Worm (Caenorhabditis elegans): Measurements from ENCODE around the gene T15B7.1.

Gene T15B7.1

DNA sequence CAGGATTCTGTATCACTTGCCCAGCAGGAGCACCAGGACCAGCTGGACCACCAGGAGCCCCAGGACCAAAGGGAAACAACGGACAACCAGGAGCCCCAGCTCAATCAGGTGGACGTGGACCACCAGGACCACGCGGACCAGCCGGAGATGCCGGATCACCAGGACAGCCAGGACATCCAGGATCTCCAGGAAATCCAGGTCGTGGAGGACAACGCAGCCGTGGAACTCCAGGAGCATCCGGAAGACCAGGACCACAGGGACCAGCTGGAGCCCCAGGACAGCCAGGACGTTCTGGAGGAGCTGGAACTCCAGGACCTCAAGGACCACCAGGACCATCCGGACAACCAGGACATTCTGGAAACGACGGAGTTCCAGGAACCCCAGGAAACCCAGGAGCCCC lies 6.5 kb upstream of the T15B7.1 start:
- TF ChIP-seq mep-1 (tag; optimal IDR thresholded peaks at IDR 0.05) (no peak), ceh-39 (tag; optimal IDR thresholded peaks at IDR 0.05) (no peak), nhr-12 (tag; optimal IDR thresholded peaks at IDR 0.05) (no peak), hlh-1 (tag; optimal IDR thresholded peaks at IDR 0.05) (no peak), ces-1 (GFP tag; optimal IDR thresholded peaks at IDR 0.05) (no peak), mab-5 (tag; optimal IDR thresholded peaks at IDR 0.05) (no peak), unc-39 (tag; optimal IDR thresholded peaks at IDR 0.05) (no peak), bed-3 (GFP tag; optimal IDR thresholded peaks at IDR 0.05) (no peak), elt-1 (tag; optimal IDR thresholded peaks at IDR 0.05; ENCODE audit: borderline replicate concordance, insufficient read depth) (no peak), drap-1 (GFP tag; optimal IDR thresholded peaks at IDR 0.05) (no peak), blmp-1 (tag; optimal IDR thresholded peaks at IDR 0.05) (no peak), sem-2 (GFP tag; optimal IDR thresholded peaks at IDR 0.05) (no peak), nhr-2 (tag; optimal IDR thresholded peaks at IDR 0.05) (no peak), cnd-1 (tag; optimal IDR thresholded peaks at IDR 0.05) (no peak), snpc-4 (tag; optimal IDR thresholded peaks at IDR 0.05) (no peak), ham-2 (GFP tag; optimal IDR thresholded peaks at IDR 0.05) (no peak)

DNA sequence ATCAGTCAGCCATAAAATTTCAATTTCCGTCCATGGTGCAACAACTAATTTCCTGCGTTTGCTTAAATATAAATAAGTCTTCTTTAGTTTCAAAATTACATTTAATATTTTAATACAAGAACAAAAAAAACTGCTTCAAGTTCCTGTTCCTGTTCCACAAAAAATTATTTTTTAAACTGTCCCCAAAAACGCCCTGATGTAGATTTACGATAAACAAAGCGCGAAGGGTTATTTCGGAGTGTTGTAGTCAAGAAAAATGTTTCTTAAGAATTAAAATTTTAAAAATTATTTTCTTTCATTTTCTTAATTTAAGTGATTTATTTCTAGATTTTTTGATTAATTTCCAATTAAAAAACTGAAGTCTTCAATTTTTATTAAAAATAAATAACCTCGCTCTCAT lies 3.9 kb upstream of the T15B7.1 start, which contains the start of gene T15B7.15:
T15B7.15 (minus strand) TSS at position 67 of the 400 bp plus-strand sequence.
- TF ChIP-seq nhr-76 (tag; optimal IDR thresholded peaks at IDR 0.05) (no peak), cnd-1 (tag; optimal IDR thresholded peaks at IDR 0.05) (no peak), blmp-1 (tag; optimal IDR thresholded peaks at IDR 0.05) (no peak), nhr-2 (tag; optimal IDR thresholded peaks at IDR 0.05) (no peak), unc-120 (tag; optimal IDR thresholded peaks at IDR 0.05; ENCODE audit: poor library complexity, severe bottlenecking) (no peak), unc-62 (GFP tag; optimal IDR thresholded peaks at IDR 0.05) (no peak), mep-1 (tag; optimal IDR thresholded peaks at IDR 0.05) (no peak)

DNA sequence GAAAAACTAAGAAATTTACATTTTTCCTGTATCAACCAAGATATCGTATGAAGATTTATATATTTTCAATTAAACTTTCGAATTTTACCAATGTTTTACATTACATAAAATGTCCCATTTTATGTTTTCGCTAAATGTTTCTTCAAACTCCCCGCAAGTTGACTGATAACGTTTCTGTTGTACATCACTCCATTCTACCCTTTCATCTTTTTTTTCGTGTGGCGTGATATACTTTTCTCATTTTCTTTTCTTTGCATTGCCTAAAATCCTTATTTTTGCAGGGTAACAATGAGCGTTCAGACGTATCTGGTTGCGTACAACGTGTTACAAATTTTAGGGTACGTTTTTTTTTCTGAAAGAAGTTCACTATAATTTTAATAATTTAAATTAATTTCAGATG lies 3.5 kb upstream of the T15B7.1 start, which contains the start of gene hpo-8:
hpo-8 (plus strand) TSS at position 282 of the 400 bp plus-strand sequence.
- TF ChIP-seq elt-1 (tag; optimal IDR thresholded peaks at IDR 0.05; ENCODE audit: borderline replicate concordance, insufficient read depth) (no peak), zip-8 (tag; optimal IDR thresholded peaks at IDR 0.05) (no peak), flh-1 (GFP tag; optimal IDR thresholded peaks at IDR 0.05) (no peak), nhr-76 (tag; optimal IDR thresholded peaks at IDR 0.05) (no peak), unc-62 (GFP tag; optimal IDR thresholded peaks at IDR 0.05) (no peak), lin-32 (GFP tag; optimal IDR thresholded peaks at IDR 0.05) (no peak), ztf-11 (tag; optimal IDR thresholded peaks at IDR 0.05) (no peak), unc-120 (tag; optimal IDR thresholded peaks at IDR 0.05; ENCODE audit: poor library complexity, severe bottlenecking) (no peak)

DNA sequence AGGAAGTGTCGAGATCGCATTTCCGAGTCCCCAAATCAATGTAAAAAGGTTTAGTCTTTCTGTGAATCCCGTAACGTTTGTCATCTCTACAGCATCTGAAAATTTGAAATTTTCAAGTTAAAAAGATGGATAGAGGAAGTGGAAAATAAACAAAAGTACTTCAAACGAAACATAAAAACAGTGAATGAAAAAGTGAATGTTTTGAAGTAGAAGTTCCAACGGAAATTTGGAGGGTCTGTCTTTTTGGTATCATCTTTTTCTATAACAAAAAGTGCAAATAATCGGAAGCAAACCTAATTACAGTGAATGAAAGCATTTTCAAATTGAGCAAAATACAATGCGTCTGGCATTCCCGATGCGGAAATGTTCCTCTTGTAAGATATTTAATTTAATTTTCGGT lies 4.0 kb downstream of the T15B7.1 start, which contains the start of gene lgc-54:
lgc-54 (minus strand) TSS at position 101 of the 400 bp plus-strand sequence.
- TF ChIP-seq nhr-2 (tag; optimal IDR thresholded peaks at IDR 0.05), result no peak
- TF ChIP-seq elt-1 (tag; optimal IDR thresholded peaks at IDR 0.05; ENCODE audit: borderline replicate concordance, insufficient read depth), result no peak
- TF ChIP-seq lsy-2 (tag; optimal IDR thresholded peaks at IDR 0.05), result no peak
- TF ChIP-seq flh-1 (GFP tag; optimal IDR thresholded peaks at IDR 0.05), result no peak
- no peak for TF ChIP-seq lin-32 (GFP tag; optimal IDR thresholded peaks at IDR 0.05)
- TF ChIP-seq sptf-1 (tag; optimal IDR thresholded peaks at IDR 0.05), result no peak
- TF ChIP-seq ces-1 (GFP tag; optimal IDR thresholded peaks at IDR 0.05), result no peak
- no peak for TF ChIP-seq tbx-8 (GFP tag; optimal IDR thresholded peaks at IDR 0.05)

DNA sequence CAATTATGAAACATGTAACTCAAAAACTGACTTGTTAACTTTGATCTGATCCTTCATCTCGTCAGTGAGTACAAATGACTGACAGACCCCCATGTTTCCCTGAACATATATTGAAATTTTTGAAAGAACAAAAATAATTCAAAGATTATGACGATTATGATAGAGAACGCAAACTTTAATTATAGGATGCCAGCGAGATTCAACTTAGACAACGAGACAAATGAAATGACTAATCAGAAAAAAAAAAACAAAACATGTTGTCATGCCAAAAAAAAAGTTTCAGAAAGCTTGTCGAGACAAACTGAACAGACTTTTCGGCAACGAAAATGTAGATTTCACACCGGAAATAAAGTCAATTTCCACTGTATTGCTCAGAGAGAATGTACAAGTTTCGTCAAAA lies 12.2 kb downstream of the T15B7.1 start, which contains the start of gene gpa-10:
gpa-10 (minus strand) TSS at position 101 of the 400 bp plus-strand sequence.
- no peak for TF ChIP-seq sem-2 (GFP tag; optimal IDR thresholded peaks at IDR 0.05)

DNA sequence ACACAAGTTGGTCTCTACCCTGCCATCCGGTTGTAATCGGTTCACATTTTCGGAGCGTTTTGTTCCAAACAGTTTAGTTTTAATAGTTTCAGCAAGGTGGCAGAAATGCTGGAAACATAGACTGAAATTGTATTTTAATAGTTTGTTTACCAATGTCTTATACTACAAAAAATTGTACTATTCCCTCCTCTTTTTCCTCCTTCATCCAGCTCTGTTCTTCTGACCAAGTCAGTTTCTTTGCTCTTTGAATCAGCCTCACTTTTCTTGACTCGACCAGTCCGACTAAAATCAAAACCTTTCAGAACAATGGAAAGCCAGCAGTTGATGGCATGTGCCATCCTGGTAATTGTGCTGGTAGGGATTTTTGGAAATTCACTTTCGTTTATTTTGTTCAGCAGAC lies 27.5 kb downstream of the T15B7.1 start, which contains the start of gene frpr-18:
frpr-18 (plus strand) TSS at position 301 of the 400 bp plus-strand sequence.
- no peak for TF ChIP-seq mab-5 (tag; optimal IDR thresholded peaks at IDR 0.05)
- no peak for TF ChIP-seq ces-1 (GFP tag; optimal IDR thresholded peaks at IDR 0.05)
- TF ChIP-seq mep-1 (tag; optimal IDR thresholded peaks at IDR 0.05), result no peak
- TF ChIP-seq drap-1 (GFP tag; optimal IDR thresholded peaks at IDR 0.05), result no peak
- TF ChIP-seq nhr-12 (tag; optimal IDR thresholded peaks at IDR 0.05), result no peak
- no peak for TF ChIP-seq nhr-76 (tag; optimal IDR thresholded peaks at IDR 0.05)
- TF ChIP-seq elt-3 (tag; optimal IDR thresholded peaks at IDR 0.05), result no peak
- no peak for TF ChIP-seq lin-13 (tag; optimal IDR thresholded peaks at IDR 0.05)

Measured in whole organism, mixed stage, embryonic.